Worm (Caenorhabditis elegans) whole organism, L4/young adult: Measurements from ENCODE around the gene samp-1.

Experiments
- W03F9.2 ChIP-seq: fragments of 150-350 bp; optimal IDR thresholded peaks from 2 replicates; lab custom pipeline; 2014; ENCODE audit warnings: missing biosample characterization, missing genetic modification characterization
- him-1 ChIP-seq: sonication (generic microtip); optimal IDR thresholded peaks from 2 replicates; lab custom pipeline; 2016; ENCODE audit warnings: missing genotype, missing genetic modification reagents, missing genetic modification characterization, missing compliant biosample characterization

DNA sequence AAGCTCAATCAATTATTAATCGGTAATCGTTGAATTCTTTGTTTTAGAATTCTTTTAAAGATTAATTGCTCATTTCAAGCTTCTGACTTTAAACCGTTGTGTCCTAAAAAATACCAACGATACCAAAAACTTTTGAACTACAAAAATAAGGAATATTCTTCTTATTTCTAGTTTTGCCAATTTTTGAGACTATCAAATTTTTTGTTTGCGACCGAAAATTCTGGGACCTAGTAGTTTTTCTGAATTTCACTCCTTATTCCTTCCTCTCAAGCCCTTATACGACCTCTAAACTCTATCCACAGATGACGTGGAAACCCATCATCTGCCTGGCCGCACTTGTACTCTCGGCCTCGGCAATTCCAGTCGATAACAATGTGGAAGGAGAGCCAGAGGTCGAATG, 33.9 kb upstream of the samp-1 start, which contains the start of gene cut-1:
- TF ChIP-seq W03F9.2: no peak
- no peak for TF ChIP-seq him-1 (tag; lab: Kevin White, UChicago)
